Worm (Caenorhabditis elegans): ENCODE data around the gene nol-6.

- TF ChIP-seq aly-2 (tag; optimal IDR thresholded peaks at IDR 0.05), result no peak
- TF ChIP-seq fos-1 (tag; optimal IDR thresholded peaks at IDR 0.05), result peak; percentile 85
- TF ChIP-seq unc-55 (GFP tag; optimal IDR thresholded peaks at IDR 0.05), result no peak
- TF ChIP-seq egl-27 (tag; optimal IDR thresholded peaks at IDR 0.05), result no peak
- no peak for TF ChIP-seq nhr-12 (tag; optimal IDR thresholded peaks at IDR 0.05)
- no peak for TF ChIP-seq zag-1 (tag; optimal IDR thresholded peaks at IDR 0.05)
- TF ChIP-seq snpc-4 (tag; optimal IDR thresholded peaks at IDR 0.05), result no peak
- TF ChIP-seq nhr-237 (tag; optimal IDR thresholded peaks at IDR 0.05), result no peak
- TF ChIP-seq nhr-77 (tag; optimal IDR thresholded peaks at IDR 0.05), result no peak
- TF ChIP-seq ztf-11 (tag; optimal IDR thresholded peaks at IDR 0.05), result no peak
Measured at ce11 chrII:1386478-1386877, 50.8 kb downstream of the nol-6 start, which contains the start of gene aat-7.

Measured in whole organism, L2 larva.